Worm (Caenorhabditis elegans) whole organism, late embryonic: ENCODE results near the gene B0361.4.

Experiments
- elt-2 ChIP-seq: sonication (generic microtip); optimal IDR thresholded peaks from 2 replicates; lab custom pipeline; 2016; ENCODE audit warnings: missing genetic modification reagents, missing genetic modification characterization, missing compliant biosample characterization
- fkh-10 ChIP-seq: fragments of 150-350 bp; optimal IDR thresholded peaks from 2 replicates; lab custom pipeline; 2014; ENCODE audit warnings: missing biosample characterization, missing genetic modification reagents, missing genetic modification characterization
- pqm-1 ChIP-seq: sonication (generic microtip); optimal IDR thresholded peaks from 2 replicates; lab custom pipeline; 2016; ENCODE audit warnings: missing genetic modification characterization, missing compliant biosample characterization
- sdc-2 ChIP-seq: sonication (generic microtip); optimal IDR thresholded peaks from 2 replicates; lab custom pipeline; 2016; ENCODE audit warnings: missing genotype, missing genetic modification characterization, missing compliant biosample characterization
- sox-2 ChIP-seq: fragments of 200-800 bp; sonication (Bioruptor generic); IDR thresholded peaks from 2 replicates; pipeline ENCODE4 v1.3.6; 2022; ENCODE audit warnings: missing genetic modification reagents, missing genetic modification characterization, missing compliant biosample characterization
- tbx-7 ChIP-seq: sonication (generic microtip); optimal IDR thresholded peaks from 2 replicates; lab custom pipeline; 2016; ENCODE audit warnings: missing genotype, missing genetic modification characterization, missing compliant biosample characterization

ce11 chrIII:7216924-7217521 lies 41.8 kb upstream of the B0361.4 start:
- TF ChIP-seq elt-2 (tag; lab: Kevin White, UChicago) (no peak), fkh-10 (GFP tag; lab: Kevin White, UChicago) (no peak), pqm-1 (tag; lab: Kevin White, UChicago) (no peak), tbx-7 (tag; lab: Kevin White, UChicago) (no peak), sox-2 (GFP tag; lab: Robert Waterston, UW) (no peak), sdc-2 (tag; lab: Kevin White, UChicago) (no peak)
